Fruit fly (Drosophila melanogaster) whole organism, wandering third instar larva: ENCODE results near the gene CG5623.

Source experiments
- Dif ChIP-seq: fragments of 200-275, 200-300 bp; sonication (Bioruptor generic); optimal IDR thresholded peaks from 2 replicates; lab custom pipeline; 2018; ENCODE audit warnings: missing biosample characterization, missing genetic modification characterization; ENCODE audit not compliant: partially characterized antibody
- Hr83 ChIP-seq: fragments of 200-300 bp; sonication (Bioruptor generic); optimal IDR thresholded peaks from 2 replicates; lab custom pipeline; 2016; ENCODE audit warnings: missing biosample characterization, mild to moderate bottlenecking, missing genetic modification characterization, moderate library complexity; ENCODE audit not compliant: poor library complexity, severe bottlenecking
- ey ChIP-seq: fragments of 200-800 bp; sonication (Bioruptor generic); optimal IDR thresholded peaks from 2 replicates; lab custom pipeline; 2016; ENCODE audit warnings: missing biosample characterization, missing genetic modification characterization
- lola ChIP-seq: fragments of >200 bp; optimal IDR thresholded peaks from 2 replicates; lab custom pipeline; 2017; ENCODE audit warnings: missing biosample characterization, missing genetic modification characterization
- usp ChIP-seq: fragments of >200 bp; optimal IDR thresholded peaks from 2 replicates; lab custom pipeline; 2017; ENCODE audit warnings: missing biosample characterization, missing genetic modification characterization

DNA sequence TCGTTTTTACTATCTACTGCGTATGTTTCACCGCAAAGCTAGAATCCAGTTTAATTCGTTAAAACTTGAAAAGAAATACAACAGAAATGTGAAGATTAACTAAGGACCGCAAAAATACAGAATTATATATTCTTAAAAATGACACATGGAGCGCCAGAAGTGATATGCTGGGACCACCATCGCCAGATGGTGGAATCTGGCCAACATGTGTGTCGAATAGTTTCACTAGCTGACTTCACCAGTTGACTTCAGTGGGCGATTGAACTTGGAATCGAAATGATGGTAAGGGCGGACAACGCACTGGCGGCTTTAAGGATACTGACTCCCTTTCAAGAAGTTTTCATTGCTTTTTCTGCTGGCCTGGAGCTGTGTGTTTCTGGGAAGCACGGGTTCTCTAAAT lies 34.8 kb upstream of the CG5623 start, which contains the start of gene CG9593:
- TF ChIP-seq Hr83 (no peak), ey (GFP tag; lab: Kevin White, UChicago) (no peak), Dif (GFP tag; lab: Kevin White, UChicago) (no peak), lola (GFP tag; lab: Kevin White, UChicago) (no peak), usp (GFP tag; lab: Kevin White, UChicago) (no peak)
